Fruit fly (Drosophila melanogaster) whole organism: ENCODE results near the gene abs.

Source experiments
- CG8478 ChIP-seq: fragments of >200 bp; optimal IDR thresholded peaks from 2 replicates; lab custom pipeline; 2018; ENCODE audit warnings: inconsistent platforms
- Dll ChIP-seq: fragments of >200 bp; optimal IDR thresholded peaks from 2 replicates; lab custom pipeline; 2017
- EcR ChIP-seq, 2 experiments: fragments of >200 bp; optimal IDR thresholded peaks; 2 replicates each; lab custom pipeline; 2017; ENCODE audit warnings: missing biosample characterization in 2 of 2, missing genetic modification characterization in 2 of 2, missing genetic modification reagents in 2 of 2
- pan ChIP-seq: fragments of >200 bp; optimal IDR thresholded peaks from 2 replicates; lab custom pipeline; 2017
- psq ChIP-seq: fragments of >200 bp; optimal IDR thresholded peaks from 2 replicates; lab custom pipeline; 2017
- usp ChIP-seq: fragments of >200 bp; optimal IDR thresholded peaks from 2 replicates; lab custom pipeline; 2017; ENCODE audit warnings: missing biosample characterization, missing genetic modification characterization, mixed read lengths

abs gene

dm6 chr3R:4254408-4254807, 21.6 kb downstream of the abs start, which contains the start of gene TwdlV:
TSS of gene TwdlV (plus strand) at chr3R:4254708.
- no peak for TF ChIP-seq Dll (lab: Kevin White, UChicago)
- no peak for TF ChIP-seq EcR (GFP tag; optimal IDR thresholded peaks at IDR 0.05; lab: Kevin White, UChicago)
- no peak for TF ChIP-seq psq
- no peak for TF ChIP-seq pan
- no peak for TF ChIP-seq usp
- no peak for TF ChIP-seq CG8478 (lab: Kevin White, UChicago)

dm6 chr3R:4256672-4257071, 23.8 kb downstream of the abs start, which contains the start of gene Or82a:
TSS of gene Or82a (plus strand) at chr3R:4256972.
- TF ChIP-seq pan (no peak), psq (no peak), EcR (GFP tag; optimal IDR thresholded peaks at IDR 0.05; lab: Kevin White, UChicago) (no peak), Dll (lab: Kevin White, UChicago) (no peak), CG8478 (lab: Kevin White, UChicago) (no peak), usp (no peak)

dm6 chr3R:4266470-4266869, 33.6 kb downstream of the abs start, which contains the start of gene CG1092:
TSS of gene CG1092 (plus strand) at chr3R:4266770.
- TF ChIP-seq CG8478 (lab: Kevin White, UChicago) = no peak
- TF ChIP-seq pan = no peak
- TF ChIP-seq Dll (lab: Kevin White, UChicago) = no peak
- TF ChIP-seq psq = no peak
- TF ChIP-seq usp = no peak
- TF ChIP-seq EcR (GFP tag; optimal IDR thresholded peaks at IDR 0.05; lab: Kevin White, UChicago) = no peak

- TF ChIP-seq CG8478 (lab: Kevin White, UChicago) = no peak
- TF ChIP-seq Dll (lab: Kevin White, UChicago) = no peak
- no peak for TF ChIP-seq usp
- TF ChIP-seq EcR (GFP tag; optimal IDR thresholded peaks at IDR 0.05; lab: Kevin White, UChicago) = no peak
- TF ChIP-seq pan = no peak
- no peak for TF ChIP-seq psq
Measured at dm6 chr3R:4268339-4268738, 35.5 kb downstream of the abs start.

- TF ChIP-seq pan (no peak), psq (no peak), CG8478 (lab: Kevin White, UChicago) (no peak), Dll (lab: Kevin White, UChicago) (no peak), EcR (GFP tag; optimal IDR thresholded peaks at IDR 0.05; lab: Kevin White, UChicago) (no peak), usp (no peak)
Measured at dm6 chr3R:4277828-4278227, 45.0 kb downstream of the abs start, which contains the start of gene flip. TSS of gene flip (minus strand) at chr3R:4277928.

- TF ChIP-seq psq = no peak
- no peak for TF ChIP-seq usp
- no peak for TF ChIP-seq Dll (lab: Kevin White, UChicago)
- no peak for TF ChIP-seq EcR (GFP tag; optimal IDR thresholded peaks at IDR 0.05; lab: Kevin White, UChicago)
- TF ChIP-seq pan = no peak
- TF ChIP-seq CG8478 (lab: Kevin White, UChicago) = no peak
Measured at dm6 chr3R:4280062-4280461, 47.2 kb downstream of the abs start, which contains the start of gene cpx. TSS of gene cpx (plus strand) at chr3R:4280221.

dm6 chr3R:4281119-4281861, 48.4 kb downstream of the abs start:
- no peak for TF ChIP-seq pan
- no peak for TF ChIP-seq EcR (GFP tag; optimal IDR thresholded peaks at IDR 0.05; lab: Kevin White, UChicago)
- no peak for TF ChIP-seq usp
- TF ChIP-seq CG8478 (lab: Kevin White, UChicago) = no peak
- no peak for TF ChIP-seq Dll (lab: Kevin White, UChicago)
- TF ChIP-seq psq = no peak

dm6 chr3R:4282207-4282606, 49.4 kb downstream of the abs start:
- no peak for TF ChIP-seq Dll (lab: Kevin White, UChicago)
- TF ChIP-seq CG8478 (lab: Kevin White, UChicago) = no peak

- TF ChIP-seq usp = no peak
- TF ChIP-seq CG8478 (lab: Kevin White, UChicago) = no peak
- no peak for TF ChIP-seq Dll (lab: Kevin White, UChicago)
- no peak for TF ChIP-seq pan
- no peak for TF ChIP-seq EcR (GFP tag; optimal IDR thresholded peaks at IDR 0.05; lab: Kevin White, UChicago)
- no peak for TF ChIP-seq psq
Measured at dm6 chr3R:4284376-4284953, 51.6 kb downstream of the abs start.
